Worm (Caenorhabditis elegans) whole organism, L4/young adult: Measurements from ENCODE around the gene pptr-2.

Experiments used
- W03F9.2 ChIP-seq: fragments of 150-350 bp; optimal IDR thresholded peaks from 2 replicates; lab custom pipeline; 2014; ENCODE audit warnings: missing biosample characterization, missing genetic modification characterization
- dao-5 ChIP-seq: sonication (generic microtip); optimal IDR thresholded peaks from 2 replicates; lab custom pipeline; 2016; ENCODE audit warnings: missing genotype, missing genetic modification characterization, moderate library complexity, missing compliant biosample characterization
- him-1 ChIP-seq: sonication (generic microtip); optimal IDR thresholded peaks from 2 replicates; lab custom pipeline; 2016; ENCODE audit warnings: missing genotype, missing genetic modification reagents, missing genetic modification characterization, missing compliant biosample characterization

pptr-2 gene

DNA sequence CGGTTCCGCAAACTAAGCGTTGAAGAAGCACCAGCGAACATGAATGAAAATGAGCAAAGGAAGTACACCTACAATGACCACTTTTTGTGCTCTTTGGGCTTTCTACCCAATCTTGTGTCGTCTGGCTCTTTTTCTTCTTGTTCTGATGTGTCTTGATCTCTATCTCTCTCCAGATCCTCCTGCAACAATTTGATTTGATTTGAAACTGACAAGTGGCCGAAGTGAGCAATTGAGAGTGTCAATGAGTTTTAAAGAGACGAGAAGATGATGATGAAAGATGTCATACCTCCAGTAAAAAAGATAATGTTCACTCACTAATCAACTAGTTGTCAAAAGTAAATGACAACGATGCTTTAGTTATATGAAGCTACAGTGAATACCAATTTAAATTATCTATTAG lies at the start of gene pptr-2:
TSS of gene pptr-2 (minus strand) at position 184 of the 400 bp plus-strand sequence.
- TF ChIP-seq him-1 (tag; lab: Kevin White, UChicago): no peak
- TF ChIP-seq dao-5 (tag; lab: Kevin White, UChicago): no peak
- no peak for TF ChIP-seq W03F9.2

DNA sequence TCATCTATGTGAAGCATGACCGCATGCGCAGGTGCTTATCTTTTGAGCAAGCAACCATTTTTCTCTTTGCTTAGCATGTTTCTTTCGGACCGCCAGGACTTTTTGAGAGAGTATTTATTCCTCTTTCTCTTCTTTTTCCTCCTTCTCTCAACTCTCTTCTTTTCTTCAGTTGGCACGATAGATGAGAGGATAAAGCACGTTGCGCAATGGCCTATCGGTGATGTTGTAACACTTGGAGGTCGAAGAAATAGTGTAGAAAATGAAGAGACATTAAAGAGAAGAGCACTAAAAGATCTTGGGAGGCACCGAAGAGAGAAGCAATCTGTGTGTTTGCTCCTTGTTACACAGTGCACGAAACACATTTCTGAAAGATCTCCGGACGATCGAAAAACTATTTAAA lies 49.0 kb upstream of the pptr-2 start:
- no peak for TF ChIP-seq W03F9.2
- TF ChIP-seq dao-5 (tag; lab: Kevin White, UChicago): no peak
- no peak for TF ChIP-seq him-1 (tag; lab: Kevin White, UChicago)

DNA sequence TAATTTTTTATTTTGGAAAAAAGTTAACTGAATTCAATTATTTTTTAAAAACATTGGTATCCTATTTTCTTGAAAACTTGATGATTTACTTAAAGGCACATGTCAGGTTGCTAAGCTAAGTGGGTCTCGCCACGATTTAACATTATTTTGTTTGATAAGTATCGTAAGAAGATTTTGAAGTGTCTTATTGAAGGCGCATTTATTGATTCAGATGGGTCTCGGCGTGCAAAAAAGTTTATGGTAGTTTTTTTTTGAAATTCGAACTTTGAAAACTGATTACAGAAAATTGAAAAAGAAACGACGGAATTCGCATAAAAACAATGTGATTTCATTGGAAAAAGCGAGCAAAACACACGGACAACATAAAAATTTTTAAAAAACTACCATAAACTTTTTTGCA lies 48.2 kb upstream of the pptr-2 start:
- TF ChIP-seq dao-5 (tag; lab: Kevin White, UChicago): no peak
- no peak for TF ChIP-seq W03F9.2
- TF ChIP-seq him-1 (tag; lab: Kevin White, UChicago): no peak

DNA sequence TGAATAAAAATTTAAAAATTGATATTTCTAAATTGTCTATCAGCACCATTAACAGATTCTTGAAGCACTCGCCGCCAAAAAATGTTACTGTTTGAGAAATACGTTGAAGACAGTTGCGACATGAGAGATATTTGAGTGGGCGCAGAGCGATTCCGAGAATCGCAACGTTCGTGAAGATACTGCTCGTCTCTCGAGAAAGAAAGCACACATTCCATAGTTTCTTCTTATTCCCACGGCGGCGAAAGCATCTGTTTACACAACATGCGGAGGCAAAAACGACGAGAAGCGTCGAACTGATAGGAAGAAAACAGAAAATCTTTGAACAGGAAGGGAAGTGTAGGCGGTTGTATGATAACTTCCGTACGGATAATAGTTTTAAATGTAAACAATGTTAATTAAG lies 47.7 kb upstream of the pptr-2 start:
- no peak for TF ChIP-seq dao-5 (tag; lab: Kevin White, UChicago)

DNA sequence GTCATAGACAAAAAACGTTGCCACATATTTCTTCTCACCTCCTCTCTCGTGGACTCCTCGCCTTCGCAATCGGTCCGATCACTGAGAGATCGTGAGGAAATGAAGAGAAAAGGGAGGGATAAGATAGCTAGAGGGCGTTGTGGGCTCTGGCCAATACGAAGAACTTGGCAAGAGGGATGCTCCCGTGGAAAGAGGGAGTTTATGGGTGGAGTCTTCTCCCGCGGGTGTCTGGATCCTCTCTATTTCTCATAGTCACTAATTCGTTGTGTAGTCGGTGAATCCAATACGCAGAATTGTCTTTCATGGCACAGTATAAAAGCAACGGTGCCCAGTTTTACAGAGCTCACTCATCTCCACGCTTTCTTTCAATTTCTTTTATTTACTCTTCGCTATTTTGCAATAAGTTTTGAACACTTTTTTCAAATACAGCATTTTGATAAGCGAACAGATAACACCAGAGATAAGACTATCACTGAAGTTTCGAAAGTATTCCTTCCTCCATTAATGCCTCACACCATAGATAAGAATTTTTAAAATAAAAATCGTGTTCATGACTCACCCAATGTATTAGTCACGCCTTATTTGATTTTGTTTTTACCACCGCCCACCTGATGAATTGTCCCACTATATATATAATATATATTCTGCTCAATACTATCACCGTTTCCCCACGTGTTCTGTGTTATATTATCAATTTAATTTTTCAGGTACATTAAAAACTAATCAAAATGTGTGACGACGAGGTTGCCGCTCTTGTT lies 45.8 kb upstream of the pptr-2 start, which contains the start of gene act-1:
TSS of gene act-1 (plus strand) at position 708 of the 758 bp plus-strand sequence.
- TF ChIP-seq W03F9.2: no peak
- TF ChIP-seq dao-5 (tag; lab: Kevin White, UChicago): no peak
- no peak for TF ChIP-seq him-1 (tag; lab: Kevin White, UChicago)

DNA sequence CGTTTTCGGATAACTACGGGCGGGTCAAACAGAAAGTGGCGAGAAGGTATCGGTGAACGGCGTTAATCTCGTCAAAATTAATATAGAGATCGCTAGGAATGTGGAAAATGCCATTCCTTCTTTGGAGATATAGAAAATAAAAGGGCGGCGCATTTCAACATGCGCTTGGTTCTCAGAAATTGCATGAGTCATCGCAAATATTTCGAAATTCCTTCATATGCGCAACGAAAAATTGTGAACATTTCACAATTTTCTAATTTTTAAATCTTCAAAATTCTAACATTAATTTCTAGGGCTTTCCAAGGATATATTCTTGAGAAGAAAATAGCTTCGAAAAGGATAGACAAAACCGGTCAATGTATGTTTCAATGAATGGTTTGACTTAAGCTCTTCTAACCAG lies 44.1 kb upstream of the pptr-2 start:
- TF ChIP-seq him-1 (tag; lab: Kevin White, UChicago): no peak
- no peak for TF ChIP-seq W03F9.2
- no peak for TF ChIP-seq dao-5 (tag; lab: Kevin White, UChicago)

DNA sequence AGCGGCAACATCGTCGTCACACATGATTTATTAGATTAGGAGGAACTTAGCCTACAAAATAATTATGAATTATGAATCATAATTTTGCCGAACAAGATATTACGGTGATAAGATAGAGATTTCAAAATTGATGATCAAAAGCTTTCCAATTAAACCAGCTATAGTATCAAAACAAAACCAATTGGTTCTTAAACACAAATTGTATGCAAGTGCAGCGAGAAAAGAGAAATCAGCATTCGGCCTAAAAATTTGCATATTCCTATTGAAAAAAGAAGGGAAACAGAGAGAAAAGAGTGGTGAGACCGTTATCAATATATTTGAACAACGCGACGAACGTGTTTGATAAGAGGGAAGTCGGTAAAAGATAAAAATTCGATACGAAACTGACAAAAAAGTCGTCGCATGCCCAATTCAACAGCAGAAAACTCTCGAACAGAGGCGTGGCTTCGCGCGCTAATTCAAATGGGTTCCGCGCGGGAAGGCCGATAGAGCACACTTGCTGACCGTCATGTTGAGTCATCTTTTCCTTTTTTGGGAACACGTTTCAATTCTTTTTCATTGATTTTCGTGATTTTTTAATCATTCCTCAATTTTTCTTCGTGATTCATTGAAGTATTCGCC lies 43.5 kb upstream of the pptr-2 start, which contains the start of gene act-2:
TSS of gene act-2 (minus strand) at position 51 of the 621 bp plus-strand sequence.
- TF ChIP-seq W03F9.2 (peak; percentile 80), him-1 (tag; lab: Kevin White, UChicago) (no peak)

DNA sequence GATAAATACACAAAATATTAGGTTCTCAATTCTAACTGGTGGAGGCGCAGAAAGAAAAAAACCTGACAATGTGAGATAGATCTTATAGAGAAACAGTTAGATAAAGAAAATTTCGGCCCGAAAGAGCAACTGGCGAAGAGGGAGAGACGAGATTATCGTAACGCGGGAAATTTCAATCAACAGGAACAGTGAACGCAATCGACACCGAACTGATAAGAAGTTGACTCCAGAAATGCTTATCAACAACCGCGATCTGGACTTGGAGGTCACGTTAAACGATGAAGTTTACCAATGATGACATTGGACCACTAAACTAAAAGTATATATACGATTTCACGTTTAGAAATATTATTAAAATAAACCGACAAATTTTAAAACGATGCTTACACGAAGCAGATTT lies 41.7 kb upstream of the pptr-2 start:
- no peak for TF ChIP-seq him-1 (tag; lab: Kevin White, UChicago)
- TF ChIP-seq dao-5 (tag; lab: Kevin White, UChicago): peak; percentile 25

DNA sequence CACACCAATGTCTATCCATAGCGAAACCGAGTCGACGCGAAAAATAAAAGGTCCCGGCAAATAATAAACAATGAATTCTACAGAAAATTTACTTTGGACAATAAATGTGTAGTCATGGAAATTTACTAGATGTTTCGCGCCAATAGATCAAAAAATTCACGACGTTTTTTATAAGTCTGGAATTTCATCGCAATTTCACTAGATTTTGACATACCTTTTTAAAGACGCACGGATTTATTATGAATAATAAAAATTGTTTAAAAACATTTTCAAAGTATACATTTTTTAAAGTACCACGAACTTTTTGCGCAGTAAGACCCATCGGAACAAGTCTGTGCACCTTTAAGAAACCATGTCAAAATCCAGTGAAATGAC lies 41.3 kb upstream of the pptr-2 start:
- TF ChIP-seq dao-5 (tag; lab: Kevin White, UChicago) (no peak), W03F9.2 (no peak), him-1 (tag; lab: Kevin White, UChicago) (no peak)

DNA sequence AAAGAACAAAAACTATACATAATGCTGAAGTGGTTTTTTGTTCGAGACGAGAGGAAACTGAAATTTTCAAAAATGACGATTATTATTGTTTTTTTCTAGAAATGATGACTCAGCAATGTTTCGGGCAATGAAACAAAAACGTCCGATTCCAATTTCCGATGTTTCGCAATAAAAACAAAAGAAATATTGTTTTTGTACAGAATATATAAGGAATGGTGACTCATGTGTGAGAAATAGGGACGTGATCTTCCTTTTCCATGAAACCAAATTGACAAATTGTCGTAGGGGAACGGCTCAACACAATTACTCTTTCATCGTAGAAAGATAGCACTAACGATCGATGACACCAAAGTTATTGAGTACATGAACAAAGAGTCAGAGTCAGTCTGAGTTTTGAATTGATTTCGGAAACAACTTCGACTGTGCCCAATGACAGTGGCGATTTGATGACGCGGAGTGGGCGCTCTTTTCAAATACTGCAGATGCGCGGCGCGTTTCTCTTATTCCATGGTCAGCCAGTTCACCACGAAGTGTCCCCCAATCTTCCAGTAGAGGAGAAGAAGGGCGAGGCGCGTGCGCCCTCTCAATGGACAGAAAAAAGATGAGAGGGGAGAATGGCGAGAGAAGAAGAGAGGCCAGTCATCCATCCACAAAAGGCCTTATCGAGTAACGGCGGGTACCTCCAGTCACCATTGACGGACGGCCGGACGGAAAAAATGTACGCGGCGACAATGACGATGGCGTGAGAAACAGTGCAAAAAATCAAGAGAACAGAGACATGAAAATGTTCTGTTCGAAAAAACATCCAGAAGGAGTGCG lies 40.7 kb upstream of the pptr-2 start:
- no peak for TF ChIP-seq W03F9.2
- no peak for TF ChIP-seq him-1 (tag; lab: Kevin White, UChicago)
- TF ChIP-seq dao-5 (tag; lab: Kevin White, UChicago): no peak

DNA sequence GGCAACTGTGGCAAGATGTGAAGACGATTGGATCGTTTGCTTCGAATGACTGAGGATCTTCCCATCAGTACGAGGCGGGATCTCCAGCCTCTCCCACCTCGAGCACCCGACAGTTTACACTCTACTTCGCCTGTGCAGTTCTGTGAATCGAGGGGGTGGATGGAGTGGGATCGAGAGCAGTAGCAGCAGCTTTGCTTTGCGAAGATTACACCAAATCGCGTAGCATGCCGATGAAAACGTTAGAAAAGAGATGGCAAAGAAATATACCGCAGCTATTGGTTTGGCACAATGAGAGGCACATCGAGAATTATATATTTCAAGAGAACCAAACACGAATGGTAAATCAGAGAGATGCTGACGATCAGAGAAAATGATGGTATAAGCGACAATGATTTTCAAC lies 39.7 kb upstream of the pptr-2 start, which contains the start of gene act-3:
TSS of gene act-3 (minus strand) at position 51 of the 400 bp plus-strand sequence.
- TF ChIP-seq W03F9.2 (no peak), him-1 (tag; lab: Kevin White, UChicago) (no peak), dao-5 (tag; lab: Kevin White, UChicago) (no peak)

DNA sequence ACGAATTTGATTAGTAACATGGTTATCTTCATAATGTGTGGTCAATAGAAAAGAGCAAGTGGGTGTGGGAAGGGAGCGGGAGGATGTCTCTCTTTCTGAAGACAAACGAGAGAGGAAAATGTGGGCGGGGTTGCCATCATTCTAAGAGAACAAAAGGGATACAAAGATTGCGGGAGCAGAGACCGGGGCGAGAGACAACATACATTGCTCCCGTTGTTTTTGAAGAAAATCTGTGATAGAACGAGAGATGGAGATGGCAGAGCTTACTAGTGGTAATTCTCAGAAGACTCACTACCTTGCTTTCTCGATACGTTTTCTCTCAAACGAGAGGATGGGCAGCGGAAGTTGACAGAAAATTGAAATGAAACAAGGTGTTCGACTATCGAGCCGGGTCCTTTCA lies 38.6 kb upstream of the pptr-2 start:
- no peak for TF ChIP-seq him-1 (tag; lab: Kevin White, UChicago)
- no peak for TF ChIP-seq dao-5 (tag; lab: Kevin White, UChicago)
- no peak for TF ChIP-seq W03F9.2

DNA sequence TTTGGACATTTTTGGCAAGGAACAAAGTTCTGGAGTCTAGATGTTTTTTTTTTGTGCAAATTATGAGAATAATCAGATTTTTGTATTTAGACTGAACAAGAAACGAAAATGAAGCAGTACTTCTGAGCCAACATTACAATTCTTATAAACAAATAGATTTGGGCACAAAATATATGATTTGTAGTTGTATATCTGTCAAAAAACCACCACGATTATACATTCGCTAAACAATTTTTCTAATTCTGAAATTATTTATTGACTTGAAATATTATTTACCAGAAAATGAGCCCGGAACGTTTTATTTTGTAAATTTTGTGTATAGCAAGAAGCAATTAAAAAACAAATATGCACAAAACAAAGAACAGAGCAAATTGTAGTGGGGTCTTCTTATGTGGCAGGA lies 36.7 kb upstream of the pptr-2 start:
- TF ChIP-seq him-1 (tag; lab: Kevin White, UChicago) (no peak), W03F9.2 (no peak), dao-5 (tag; lab: Kevin White, UChicago) (no peak)

DNA sequence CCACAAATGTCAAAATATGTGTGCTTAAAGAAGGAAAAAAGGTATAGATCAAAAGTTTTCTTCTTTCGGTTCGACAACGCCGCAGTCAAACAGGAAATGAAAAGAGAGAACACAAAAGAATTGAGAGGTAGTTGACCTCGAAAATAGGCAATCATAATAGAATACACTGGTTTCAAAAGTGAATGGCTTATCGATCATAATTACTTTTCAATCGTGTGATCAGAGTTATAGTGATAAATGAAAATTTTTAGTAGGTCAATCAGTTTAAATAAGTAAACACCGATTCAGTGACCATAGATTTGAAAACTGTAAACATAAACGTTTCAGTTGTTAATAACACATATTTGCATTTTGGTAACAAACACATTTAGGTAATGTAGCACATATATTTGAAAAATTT lies 35.7 kb upstream of the pptr-2 start:
- TF ChIP-seq dao-5 (tag; lab: Kevin White, UChicago) (no peak), W03F9.2 (no peak), him-1 (tag; lab: Kevin White, UChicago) (no peak)
